Worm (Caenorhabditis elegans) whole organism, mixed stage, embryonic: Measurements from ENCODE around the gene spp-2.

Source experiments
- M03D4.4 ChIP-seq: sonication (generic microtip); optimal IDR thresholded peaks from 2 replicates; lab custom pipeline; 2017; ENCODE audit warnings: mild to moderate bottlenecking, missing genetic modification characterization, missing compliant biosample characterization
- bed-3 ChIP-seq: fragments of 200-800 bp; sonication (Bioruptor generic); optimal IDR thresholded peaks from 3 replicates; lab custom pipeline; 2018; ENCODE audit warnings: mild to moderate bottlenecking, missing genetic modification characterization, moderate library complexity, missing compliant biosample characterization
- blmp-1 ChIP-seq: fragments of 150-350 bp; optimal IDR thresholded peaks from 2 replicates; lab custom pipeline; 2014; ENCODE audit warnings: missing biosample characterization, missing genetic modification characterization
- ceh-39 ChIP-seq: fragments of 150-350 bp; optimal IDR thresholded peaks from 2 replicates; lab custom pipeline; 2014; ENCODE audit warnings: missing biosample characterization, missing genetic modification characterization
- ceh-43 ChIP-seq: fragments of 200-800 bp; sonication (Bioruptor generic); optimal IDR thresholded peaks from 2 replicates; lab custom pipeline; 2018; ENCODE audit warnings: mild to moderate bottlenecking, missing genetic modification characterization, moderate library complexity, missing compliant biosample characterization
- ces-1 ChIP-seq: fragments of 150-350 bp; optimal IDR thresholded peaks from 2 replicates; lab custom pipeline; 2014; ENCODE audit warnings: missing biosample characterization, missing genetic modification reagents, missing genetic modification characterization
- drap-1 ChIP-seq: fragments of 200-800 bp; sonication (Bioruptor generic); optimal IDR thresholded peaks from 3 replicates; lab custom pipeline; 2018; ENCODE audit warnings: mild to moderate bottlenecking, missing genetic modification characterization, missing compliant biosample characterization
- elt-1 ChIP-seq: sonication (generic microtip); optimal IDR thresholded peaks from 2 replicates; lab custom pipeline; 2017; ENCODE audit warnings: missing genetic modification characterization, mild to moderate bottlenecking, missing compliant biosample characterization, antibody characterized with exemption, moderate library complexity, borderline replicate concordance; ENCODE audit not compliant: insufficient read depth
- elt-3 ChIP-seq: fragments of 150-350 bp; optimal IDR thresholded peaks from 2 replicates; lab custom pipeline; 2014; ENCODE audit warnings: missing biosample characterization, missing genetic modification characterization
- flh-1 ChIP-seq: fragments of 200-800 bp; sonication (Bioruptor generic); optimal IDR thresholded peaks from 2 replicates; lab custom pipeline; 2018; ENCODE audit warnings: mild to moderate bottlenecking, missing genetic modification characterization, moderate library complexity, missing compliant biosample characterization
- ham-2 ChIP-seq: fragments of 200-800 bp; sonication (Bioruptor generic); optimal IDR thresholded peaks from 2 replicates; lab custom pipeline; 2018; ENCODE audit warnings: mild to moderate bottlenecking, missing genetic modification characterization, missing compliant biosample characterization
- lin-13 ChIP-seq: fragments of 150-350 bp; optimal IDR thresholded peaks from 2 replicates; lab custom pipeline; 2014; ENCODE audit warnings: missing biosample characterization, missing genetic modification characterization
- lin-32 ChIP-seq: fragments of 200-800 bp; sonication (Bioruptor generic); optimal IDR thresholded peaks from 2 replicates; lab custom pipeline; 2018; ENCODE audit warnings: mild to moderate bottlenecking, missing genetic modification characterization, missing compliant biosample characterization
- lsy-2 ChIP-seq: fragments of 150-350 bp; optimal IDR thresholded peaks from 2 replicates; lab custom pipeline; 2014; ENCODE audit warnings: missing biosample characterization, missing genetic modification characterization
- mep-1 ChIP-seq: fragments of 150-350 bp; optimal IDR thresholded peaks from 2 replicates; lab custom pipeline; 2017; ENCODE audit warnings: missing biosample characterization, missing genetic modification reagents, missing genetic modification characterization, inconsistent platforms
- mls-2 ChIP-seq: sonication (generic microtip); optimal IDR thresholded peaks from 2 replicates; lab custom pipeline; 2016; ENCODE audit warnings: mild to moderate bottlenecking, missing genetic modification characterization, moderate library complexity, missing compliant biosample characterization
- nhr-12 ChIP-seq: fragments of 150-350 bp; optimal IDR thresholded peaks from 2 replicates; lab custom pipeline; 2014; ENCODE audit warnings: missing biosample characterization, missing genetic modification characterization
- nhr-2 ChIP-seq: fragments of 150-350 bp; optimal IDR thresholded peaks from 2 replicates; lab custom pipeline; 2014; ENCODE audit warnings: missing biosample characterization, missing genetic modification characterization
- nhr-237 ChIP-seq: fragments of 150-350 bp; optimal IDR thresholded peaks from 2 replicates; lab custom pipeline; 2014; ENCODE audit warnings: missing biosample characterization, missing genetic modification characterization
- nhr-28 ChIP-seq: fragments of 150-350 bp; optimal IDR thresholded peaks from 2 replicates; lab custom pipeline; 2014; ENCODE audit warnings: missing biosample characterization, missing genetic modification characterization
- nhr-76 ChIP-seq: sonication (generic microtip); optimal IDR thresholded peaks from 2 replicates; lab custom pipeline; 2017; ENCODE audit warnings: missing biosample characterization, missing genetic modification characterization
- pha-4 ChIP-seq: fragments of 150-350 bp; optimal IDR thresholded peaks from 2 replicates; lab custom pipeline; 2018; ENCODE audit warnings: missing biosample characterization, missing genetic modification reagents, missing genetic modification characterization
- sem-2 ChIP-seq: fragments of 200-800 bp; sonication (Bioruptor generic); optimal IDR thresholded peaks from 2 replicates; lab custom pipeline; 2018; ENCODE audit warnings: mild to moderate bottlenecking, missing genetic modification characterization, missing compliant biosample characterization
- tbx-8 ChIP-seq: fragments of 200-800 bp; sonication (Bioruptor generic); optimal IDR thresholded peaks from 2 replicates; lab custom pipeline; 2018; ENCODE audit warnings: mild to moderate bottlenecking, missing genetic modification characterization, moderate library complexity, missing compliant biosample characterization
- unc-120 ChIP-seq: sonication (generic microtip); optimal IDR thresholded peaks from 2 replicates; lab custom pipeline; 2017; ENCODE audit warnings: missing genetic modification characterization, missing compliant biosample characterization; ENCODE audit not compliant: poor library complexity, severe bottlenecking
- unc-39 ChIP-seq: fragments of 150-350 bp; optimal IDR thresholded peaks from 2 replicates; lab custom pipeline; 2014; ENCODE audit warnings: missing biosample characterization, missing genetic modification characterization
- zip-8 ChIP-seq: fragments of 150-350 bp; optimal IDR thresholded peaks from 2 replicates; lab custom pipeline; 2014; ENCODE audit warnings: missing biosample characterization, missing genetic modification characterization
- ztf-11 ChIP-seq: fragments of 150-350 bp; optimal IDR thresholded peaks from 2 replicates; lab custom pipeline; 2014; ENCODE audit warnings: missing biosample characterization, missing genetic modification characterization

Gene spp-2

ce11 chrX:7281347-7281746 is 35.3 kb downstream of the spp-2 start:
- TF ChIP-seq ces-1 (GFP tag; lab: Kevin White, UChicago) (peak; percentile 98), M03D4.4 (tag; lab: Kevin White, UChicago) (no peak), mls-2 (peak; percentile 1), lsy-2 (tag; lab: Kevin White, UChicago) (no peak)
- TF ChIP-seq, all 35 proteins: peak for 2

- TF ChIP-seq M03D4.4 (tag; lab: Kevin White, UChicago) (peak; percentile 10), zip-8 (no peak)
- TF ChIP-seq, all 35 proteins: peak for 1
Observed at ce11 chrX:7279671-7280389, 36.8 kb downstream of the spp-2 start, which contains the start of gene unc-10. Gene unc-10 (minus strand): TSS chrX:7280322.

- TF ChIP-seq drap-1 (GFP tag; lab: Kevin White, UChicago) (no peak), ztf-11 (tag; lab: Kevin White, UChicago) (no peak), unc-39 (tag; lab: Kevin White, UChicago) (no peak), elt-3 (tag; lab: Kevin White, UChicago) (no peak), ceh-43 (no peak), mep-1 (no peak), nhr-12 (tag; lab: Kevin White, UChicago) (no peak), ces-1 (GFP tag; lab: Kevin White, UChicago) (no peak), lin-13 (tag; lab: Kevin White, UChicago) (no peak), blmp-1 (tag; lab: Kevin White, UChicago) (no peak), tbx-8 (GFP tag; lab: Kevin White, UChicago) (no peak), lsy-2 (tag; lab: Kevin White, UChicago) (no peak)
Observed at ce11 chrX:7278095-7278494, 38.5 kb downstream of the spp-2 start.

- TF ChIP-seq ham-2 (GFP tag; lab: Kevin White, UChicago) (no peak), nhr-2 (tag; lab: Kevin White, UChicago) (no peak), lsy-2 (tag; lab: Kevin White, UChicago) (no peak), ztf-11 (tag; lab: Kevin White, UChicago) (no peak), sem-2 (GFP tag; lab: Kevin White, UChicago) (no peak), tbx-8 (GFP tag; lab: Kevin White, UChicago) (no peak)
Observed at ce11 chrX:7271968-7272367, 44.6 kb downstream of the spp-2 start, which contains the start of gene F46H5.11. Gene F46H5.11 (minus strand): TSS chrX:7272068.

- TF ChIP-seq tbx-8 (GFP tag; lab: Kevin White, UChicago) = no peak
- no peak for TF ChIP-seq unc-120
- TF ChIP-seq pha-4 (tag; lab: Kevin White, UChicago) = no peak
- no peak for TF ChIP-seq nhr-12 (tag; lab: Kevin White, UChicago)
- no peak for TF ChIP-seq bed-3
- TF ChIP-seq nhr-237 (tag; lab: Kevin White, UChicago) = no peak
- no peak for TF ChIP-seq elt-1 (tag; lab: Kevin White, UChicago)
- no peak for TF ChIP-seq M03D4.4 (tag; lab: Kevin White, UChicago)
- TF ChIP-seq flh-1 (GFP tag; lab: Kevin White, UChicago) = no peak
- TF ChIP-seq ceh-43 = no peak
- no peak for TF ChIP-seq ceh-39 (tag; lab: Kevin White, UChicago)
- no peak for TF ChIP-seq drap-1 (GFP tag; lab: Kevin White, UChicago)
Observed at ce11 chrX:7269379-7269778, 47.2 kb downstream of the spp-2 start, which contains the start of gene grd-7. Gene grd-7 (minus strand): TSS chrX:7269479.

ce11 chrX:7268965-7269364 is 47.7 kb downstream of the spp-2 start:
- TF ChIP-seq drap-1 (GFP tag; lab: Kevin White, UChicago) (peak; percentile 20), nhr-28 (tag; lab: Kevin White, UChicago) (no peak), mls-2 (peak; percentile 11), nhr-76 (tag; lab: Kevin White, UChicago) (no peak), lin-32 (GFP tag; lab: Kevin White, UChicago) (no peak)
